Fruit fly (Drosophila melanogaster) whole organism, embryonic: ENCODE results near the gene Myo31DF.

Experiments
- Abd-B ChIP-seq: fragments of 200-800 bp; sonication (Bioruptor generic); optimal IDR thresholded peaks from 2 replicates; lab custom pipeline; 2018; ENCODE audit warnings: missing biosample characterization, mild to moderate bottlenecking, missing genetic modification characterization, moderate library complexity
- Aef1 ChIP-seq: fragments of 200-800 bp; sonication (Bioruptor generic); IDR thresholded peaks from 3 replicates; pipeline ENCODE4 v1.3.6; 2022; ENCODE audit warnings: missing biosample characterization, missing genetic modification characterization
- Bdp1 ChIP-seq: fragments of 200-800 bp; sonication (Bioruptor generic); optimal IDR thresholded peaks from 3 replicates; lab custom pipeline; 2016; ENCODE audit warnings: missing biosample characterization, missing genetic modification characterization
- CG11085 ChIP-seq: fragments of 200-800 bp; sonication (Bioruptor generic); IDR thresholded peaks from 2 replicates; pipeline ENCODE4 v1.3.6; 2022; ENCODE audit warnings: missing biosample characterization, missing genetic modification characterization
- CG11560 ChIP-seq: fragments of 200-800 bp; sonication (Bioruptor generic); IDR thresholded peaks from 3 replicates; pipeline ENCODE4 v1.3.6; 2022; ENCODE audit warnings: missing biosample characterization, missing genetic modification characterization
- CG12236 ChIP-seq: fragments of 200-800 bp; sonication (Bioruptor generic); optimal IDR thresholded peaks from 2 replicates; lab custom pipeline; 2016; ENCODE audit warnings: missing biosample characterization, missing genetic modification characterization
- CG12769 ChIP-seq: fragments of 200-800 bp; sonication (Bioruptor generic); optimal IDR thresholded peaks from 2 replicates; lab custom pipeline; 2019; ENCODE audit warnings: missing biosample characterization, mild to moderate bottlenecking, missing genetic modification characterization, moderate library complexity
- CG13624 ChIP-seq: fragments of 200-800 bp; sonication (Bioruptor generic); optimal IDR thresholded peaks from 2 replicates; lab custom pipeline; 2016; ENCODE audit warnings: missing biosample characterization, missing genetic modification characterization
- CG1603 ChIP-seq: fragments of 200-800 bp; sonication (Bioruptor generic); optimal IDR thresholded peaks from 2 replicates; lab custom pipeline; 2019; ENCODE audit warnings: missing biosample characterization, mild to moderate bottlenecking, missing genetic modification characterization, moderate library complexity
- CG16863 ChIP-seq: fragments of 200-800 bp; sonication (Bioruptor generic); optimal IDR thresholded peaks from 3 replicates; lab custom pipeline; 2016; ENCODE audit warnings: missing biosample characterization, missing genetic modification characterization
- CG18764 ChIP-seq: fragments of 200-800 bp; sonication (Bioruptor generic); optimal IDR thresholded peaks from 3 replicates; lab custom pipeline; 2016; ENCODE audit warnings: missing biosample characterization, missing genetic modification characterization
- CG2116 ChIP-seq: fragments of 200-800 bp; sonication (Bioruptor generic); optimal IDR thresholded peaks from 3 replicates; lab custom pipeline; 2018; ENCODE audit warnings: missing biosample characterization, mild to moderate bottlenecking, missing genetic modification characterization
- CG33557 ChIP-seq: fragments of 200-800 bp; sonication (Bioruptor generic); optimal IDR thresholded peaks from 2 replicates; lab custom pipeline; 2019; ENCODE audit warnings: missing biosample characterization, mild to moderate bottlenecking, missing genetic modification characterization, moderate library complexity
- CG4404 ChIP-seq: fragments of 200-800 bp; sonication (Bioruptor generic); IDR thresholded peaks from 2 replicates; pipeline ENCODE4 v1.3.6; 2022; ENCODE audit warnings: missing biosample characterization, missing genetic modification characterization
- CG4854 ChIP-seq: fragments of 200-800 bp; sonication (Bioruptor generic); optimal IDR thresholded peaks from 2 replicates; lab custom pipeline; 2016; ENCODE audit warnings: missing biosample characterization, missing genetic modification characterization, inconsistent platforms
- CG6689 ChIP-seq: fragments of 200-800 bp; sonication (Bioruptor generic); IDR thresholded peaks from 2 replicates; pipeline ENCODE4 v1.3.6; 2022; ENCODE audit warnings: missing biosample characterization, missing genetic modification characterization
- CG9215 ChIP-seq: fragments of 200-800 bp; sonication (Bioruptor generic); IDR thresholded peaks from 2 replicates; pipeline ENCODE4 v1.3.6; 2022; ENCODE audit warnings: missing biosample characterization, missing genetic modification characterization
- CHES-1-like ChIP-seq: fragments of 200-800 bp; sonication (Bioruptor generic); optimal IDR thresholded peaks from 2 replicates; lab custom pipeline; 2016; ENCODE audit warnings: missing biosample characterization, missing genetic modification characterization
- CrebB ChIP-seq: fragments of 200-800 bp; sonication (Bioruptor generic); optimal IDR thresholded peaks from 3 replicates; lab custom pipeline; 2018; ENCODE audit warnings: missing biosample characterization, mild to moderate bottlenecking, missing genetic modification characterization
- Deaf1 ChIP-seq: fragments of 200-800 bp; optimal IDR thresholded peaks from 3 replicates; lab custom pipeline; 2019; ENCODE audit warnings: missing biosample characterization, mild to moderate bottlenecking, missing genetic modification characterization, moderate library complexity
- Fer2 ChIP-seq: fragments of 200-800 bp; sonication (Bioruptor generic); optimal IDR thresholded peaks from 2 replicates; lab custom pipeline; 2018; ENCODE audit warnings: missing biosample characterization, mild to moderate bottlenecking, missing genetic modification characterization, moderate library complexity
- Gsc ChIP-seq: fragments of 200-800 bp; sonication (Bioruptor generic); IDR thresholded peaks from 2 replicates; pipeline ENCODE4 v1.3.6; 2022; ENCODE audit warnings: missing biosample characterization, missing genetic modification characterization
- HLHmδ ChIP-seq: fragments of 200-800 bp; sonication (Bioruptor generic); optimal IDR thresholded peaks from 2 replicates; lab custom pipeline; 2018; ENCODE audit warnings: missing biosample characterization, mild to moderate bottlenecking, missing genetic modification characterization, moderate library complexity
- Hey ChIP-seq: fragments of 200-800 bp; sonication (Bioruptor generic); optimal IDR thresholded peaks from 3 replicates; lab custom pipeline; 2018; ENCODE audit warnings: missing biosample characterization, mild to moderate bottlenecking, missing genetic modification characterization
- Lim3 ChIP-seq: fragments of 200-800 bp; sonication (Bioruptor generic); IDR thresholded peaks from 2 replicates; pipeline ENCODE4 v1.3.6; 2022; ENCODE audit warnings: missing biosample characterization, missing genetic modification characterization
- Med ChIP-seq: fragments of 200-800 bp; sonication (Bioruptor generic); peaks from one replicate; lab custom pipeline; 2016; ENCODE audit warnings: missing biosample characterization, missing genetic modification characterization, mild to moderate bottlenecking, inconsistent platforms, moderate library complexity
- NC2β ChIP-seq: fragments of 200-800 bp; sonication (Bioruptor generic); optimal IDR thresholded peaks from 2 replicates; lab custom pipeline; 2016; ENCODE audit warnings: missing biosample characterization, missing genetic modification characterization
- Pdp1 ChIP-seq, 2 experiments: fragments of 200-800 bp; sonication (Bioruptor generic); optimal IDR thresholded peaks; 3 replicates each; lab custom pipeline; 2016; ENCODE audit warnings: missing biosample characterization in 2 of 2, missing genetic modification characterization in 2 of 2, mild to moderate bottlenecking in 1 of 2, moderate library complexity in 1 of 2
- Vsx1 ChIP-seq: fragments of 200-800 bp; sonication (Bioruptor generic); optimal IDR thresholded peaks from 2 replicates; lab custom pipeline; 2017; ENCODE audit warnings: missing biosample characterization, mild to moderate bottlenecking, missing genetic modification characterization, missing genetic modification reagents
- Xrp1 ChIP-seq: fragments of 200-800 bp; sonication (Bioruptor generic); IDR thresholded peaks from 2 replicates; pipeline ENCODE4 v1.3.6; 2022; ENCODE audit warnings: missing biosample characterization, missing genetic modification characterization
- ac ChIP-seq: fragments of 200-800 bp; sonication (Bioruptor generic); optimal IDR thresholded peaks from 3 replicates; lab custom pipeline; 2017; ENCODE audit warnings: missing biosample characterization, mild to moderate bottlenecking, missing genetic modification characterization
- bab2 ChIP-seq: fragments of 200-800 bp; sonication (Bioruptor generic); optimal IDR thresholded peaks from 2 replicates; lab custom pipeline; 2016; ENCODE audit warnings: missing biosample characterization, missing genetic modification characterization
- br ChIP-seq: fragments of >200 bp; optimal IDR thresholded peaks from 2 replicates; lab custom pipeline; 2017
- cad ChIP-seq: fragments of >200 bp; optimal IDR thresholded peaks from 2 replicates; lab custom pipeline; 2017; ENCODE audit warnings: missing biosample characterization, missing genetic modification characterization
- chinmo ChIP-seq: fragments of 200-800 bp; sonication (Bioruptor generic); IDR thresholded peaks from 4 replicates; pipeline ENCODE4 v1.3.6; 2022; ENCODE audit warnings: missing biosample characterization, missing genetic modification characterization; ENCODE audit not compliant: partially characterized antibody
- ci ChIP-seq: fragments of 200-800 bp; sonication (Bioruptor generic); IDR thresholded peaks from 3 replicates; pipeline ENCODE4 v1.3.6; 2022; ENCODE audit warnings: missing biosample characterization, missing genetic modification characterization
- dan ChIP-seq: fragments of 200-800 bp; sonication (Bioruptor generic); IDR thresholded peaks from 2 replicates; pipeline ENCODE4 v1.3.6; 2022; ENCODE audit warnings: missing biosample characterization, missing genetic modification characterization
- dpn ChIP-seq, 2 experiments: fragments of 200-800 bp; sonication (Bioruptor generic); optimal IDR thresholded peaks; 3 replicates each; lab custom pipeline; 2016; ENCODE audit warnings: missing biosample characterization in 2 of 2, missing genetic modification characterization in 2 of 2
- en ChIP-seq: fragments of 200-800 bp; sonication (Bioruptor generic); optimal IDR thresholded peaks from 2 replicates; lab custom pipeline; 2016; ENCODE audit warnings: missing biosample characterization, missing genetic modification characterization
- exex ChIP-seq: fragments of 200-800 bp; sonication (Bioruptor generic); optimal IDR thresholded peaks from 4 replicates; lab custom pipeline; 2018; ENCODE audit warnings: missing biosample characterization, mild to moderate bottlenecking, missing genetic modification characterization, moderate library complexity
- gcm ChIP-seq: fragments of 200-800 bp; sonication (Bioruptor generic); optimal IDR thresholded peaks from 2 replicates; lab custom pipeline; 2019; ENCODE audit warnings: missing biosample characterization, mild to moderate bottlenecking, missing genetic modification characterization, moderate library complexity
- grn ChIP-seq: fragments of 200-800 bp; sonication (Bioruptor generic); optimal IDR thresholded peaks from 3 replicates; lab custom pipeline; 2017; ENCODE audit warnings: missing biosample characterization, missing genetic modification characterization
- klu ChIP-seq: fragments of 200-800 bp; sonication (Bioruptor generic); IDR thresholded peaks from 2 replicates; pipeline ENCODE4 v1.3.6; 2022; ENCODE audit warnings: missing biosample characterization, missing genetic modification characterization
- lilli ChIP-seq: fragments of 200-800 bp; sonication (Bioruptor generic); optimal IDR thresholded peaks from 3 replicates; lab custom pipeline; 2016; ENCODE audit warnings: missing biosample characterization, missing genetic modification characterization
- oc ChIP-seq: fragments of 200-800 bp; sonication (Bioruptor generic); optimal IDR thresholded peaks from 2 replicates; lab custom pipeline; 2018; ENCODE audit warnings: missing biosample characterization, mild to moderate bottlenecking, missing genetic modification characterization, moderate library complexity
- pan ChIP-seq, 4 experiments: fragments of >200 bp in 3 of 4; fragments of 200-800 bp in 1 of 4; sonication (Bioruptor generic) in 1 of 4; optimal IDR thresholded peaks in 3 of 4; IDR thresholded peaks in 1 of 4; 2 replicates each; pipeline versions ENCODE4 v1.3.6 to Lab custom; 2017 to 2022; ENCODE audit warnings: missing biosample characterization in 2 of 4, missing genetic modification characterization in 2 of 4, mixed read lengths in 1 of 4
- sens ChIP-seq: fragments of 200-800 bp; sonication (Bioruptor generic); peaks from one replicate; lab custom pipeline; 2016; ENCODE audit warnings: missing biosample characterization, missing genetic modification characterization
- shn ChIP-seq: fragments of 200-800 bp; sonication (Bioruptor generic); optimal IDR thresholded peaks from 3 replicates; lab custom pipeline; 2016; ENCODE audit warnings: missing biosample characterization, missing genetic modification characterization
- slp2 ChIP-seq: fragments of 200-800 bp; sonication (Bioruptor generic); optimal IDR thresholded peaks from 2 replicates; lab custom pipeline; 2016; ENCODE audit warnings: missing biosample characterization, missing genetic modification characterization
- twi ChIP-seq: fragments of 200-800 bp; optimal IDR thresholded peaks from 2 replicates; lab custom pipeline; 2019; ENCODE audit warnings: missing biosample characterization, mild to moderate bottlenecking, missing genetic modification characterization, moderate library complexity
- unpg ChIP-seq: fragments of 200-800 bp; sonication (Bioruptor generic); optimal IDR thresholded peaks from 3 replicates; lab custom pipeline; 2018; ENCODE audit warnings: missing biosample characterization, mild to moderate bottlenecking, missing genetic modification characterization, moderate library complexity
- zf30C ChIP-seq: fragments of 200-800 bp; sonication (Bioruptor generic); optimal IDR thresholded peaks from 3 replicates; lab custom pipeline; 2018; ENCODE audit warnings: missing biosample characterization, mild to moderate bottlenecking, missing genetic modification characterization

The Myo31DF gene

dm6 chr2L:10554676-10555075, 48.1 kb upstream of the Myo31DF start (continued):
- TF ChIP-seq CG4854 (no peak), en (GFP tag; lab: Kevin White, UChicago) (no peak), br (no peak), CHES-1-like (no peak), Hey (peak; percentile 32), CG11085 (GFP tag; lab: Robert Waterston, UW) (no peak), oc (tag; lab: Kevin White, UChicago) (no peak), lilli (GFP tag; lab: Kevin White, UChicago) (no peak), Deaf1 (tag; lab: Kevin White, UChicago) (no peak), dpn (GFP tag; optimal IDR thresholded peaks at IDR 0.05; lab: Kevin White, UChicago) (no peak), CrebB (tag; lab: Kevin White, UChicago) (no peak), Aef1 (GFP tag; lab: Robert Waterston, UW) (no peak), Pdp1 (GFP tag; optimal IDR thresholded peaks at IDR 0.05; lab: Kevin White, UChicago) (no peak), CG16863 (GFP tag; lab: Kevin White, UChicago) (no peak), CG18764 (GFP tag; lab: Kevin White, UChicago) (no peak)

dm6 chr2L:10553692-10554091, 47.1 kb upstream of the Myo31DF start:
- TF ChIP-seq Abd-B (GFP tag; lab: Kevin White, UChicago) (peak; percentile 20), CG9215 (GFP tag; lab: Robert Waterston, UW) (no peak), Xrp1 (no peak), sens (peak; percentile 37), Lim3 (GFP tag; lab: Robert Waterston, UW) (no peak), gcm (GFP tag; lab: Kevin White, UChicago) (peak; percentile 6), slp2 (GFP tag; lab: Kevin White, UChicago) (no peak), CG13624 (GFP tag; lab: Kevin White, UChicago) (no peak), twi (tag; lab: Kevin White, UChicago) (peak; percentile 76), ci (GFP tag; lab: Robert Waterston, UW) (no peak), chinmo (0 out of 4 replicates have a peak, but pooled peaks have one; percentile 17), HLHmδ (GFP tag; lab: Kevin White, UChicago) (peak; percentile 15), Vsx1 (GFP tag; lab: Kevin White, UChicago) (peak; percentile 5), CG1603 (tag; lab: Kevin White, UChicago) (no peak), CG11560 (tag; lab: Robert Waterston, UW) (no peak), CG33557 (GFP tag; lab: Kevin White, UChicago) (no peak), grn (GFP tag; lab: Kevin White, UChicago) (no peak), CG6689 (peak; percentile 49; the same call in 1 of the 2 replicates), klu (GFP tag; lab: Robert Waterston, UW) (no peak), shn (no peak), Bdp1 (GFP tag; lab: Kevin White, UChicago) (no peak), Gsc (no peak)

dm6 chr2L:10552807-10553206, 46.2 kb upstream of the Myo31DF start:
- TF ChIP-seq pan (optimal IDR thresholded peaks at IDR 0.05; lab: Kevin White, UChicago) (no peak), pan (GFP tag; optimal IDR thresholded peaks at IDR 0.05 in 1 of 2, IDR thresholded peaks at IDR 0.05 in 1 of 2) (peak in 1 of 2 experiments; percentile 11), exex (tag; lab: Kevin White, UChicago) (peak; percentile 36), CG12769 (tag; lab: Kevin White, UChicago) (peak; percentile 0), CG4404 (GFP tag; lab: Robert Waterston, UW) (no peak), Fer2 (tag; lab: Kevin White, UChicago) (no peak), bab2 (GFP tag; lab: Kevin White, UChicago) (peak; percentile 17), dan (GFP tag; lab: Robert Waterston, UW) (no peak), cad (no peak), Med (GFP tag; lab: Kevin White, UChicago) (peak; percentile 80), ac (GFP tag; lab: Kevin White, UChicago) (peak; percentile 37), zf30C (GFP tag; lab: Kevin White, UChicago) (no peak), NC2β (GFP tag; lab: Kevin White, UChicago) (peak; percentile 11), CG2116 (GFP tag; lab: Kevin White, UChicago) (no peak), unpg (GFP tag; lab: Kevin White, UChicago) (peak; percentile 43), CG12236 (GFP tag; lab: Kevin White, UChicago) (peak; percentile 6)
